Worm (Caenorhabditis elegans): Measurements from ENCODE around the gene F16B12.6.

DNA sequence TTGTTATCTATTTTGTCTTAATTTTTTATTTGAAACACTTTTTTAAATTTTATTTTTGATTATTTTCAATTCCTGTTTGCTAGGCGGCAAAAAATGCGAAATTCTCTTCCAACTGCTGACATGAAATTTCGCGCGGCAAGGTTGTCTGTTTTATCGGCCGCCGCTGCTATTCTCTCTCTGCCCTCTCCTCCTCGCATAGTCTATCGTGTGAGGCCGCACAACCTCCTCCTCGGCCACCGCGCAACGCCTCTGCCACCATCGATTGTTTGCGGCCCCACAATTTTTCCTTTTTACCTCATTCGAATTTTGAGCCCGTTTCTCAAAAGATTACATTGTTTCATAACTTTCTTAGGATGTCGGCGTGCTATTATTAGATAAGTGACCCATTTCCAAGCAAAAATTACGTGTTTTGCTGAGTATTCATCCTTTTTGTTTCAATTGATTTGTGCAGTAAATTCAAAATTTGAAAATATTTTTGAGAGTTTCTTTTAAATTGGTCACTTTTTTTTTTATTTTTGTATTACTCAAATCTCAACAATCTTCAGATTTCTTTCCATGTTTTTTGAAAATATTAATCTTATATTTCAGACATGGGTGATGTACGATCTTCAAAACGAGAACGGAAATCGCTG, 25.3 kb downstream of the F16B12.6 start, which contains the start of gene F28H6.4:
- TF ChIP-seq W03F9.2 (tag; optimal IDR thresholded peaks at IDR 0.05) (no peak), him-1 (tag; optimal IDR thresholded peaks at IDR 0.05) (no peak)
